Worm (Caenorhabditis elegans): Measurements from ENCODE around the gene eat-17.
A peak's percentile ranks its signal among the peaks of the same experiment; 100 is the strongest.

Gene eat-17

ce11 chrX:16357531-16357930 is 59.1 kb downstream of the eat-17 start:
- TF ChIP-seq madf-5 (GFP tag; IDR thresholded peaks at IDR 0.05) (0 out of 4 replicates have a peak, but pooled peaks have one; percentile 19 to 21), dmd-9 (GFP tag; IDR thresholded peaks at IDR 0.05) (0 out of 2 replicates have a peak, but pooled peaks have one; percentile 19), Y105C5A.15 (GFP tag; IDR thresholded peaks at IDR 0.05) (0 out of 2 replicates have a peak, but pooled peaks have one; percentile 7), fkh-10 (GFP tag; optimal IDR thresholded peaks at IDR 0.05) (peak; percentile 19), ztf-11 (tag; optimal IDR thresholded peaks at IDR 0.05) (no peak), ctbp-1 (GFP tag; IDR thresholded peaks at IDR 0.05) (0 out of 2 replicates have a peak, but pooled peaks have one; percentile 25), lin-13 (GFP tag; optimal IDR thresholded peaks at IDR 0.05) (no peak), tra-1 (GFP tag; IDR thresholded peaks at IDR 0.05) (0 out of 2 replicates have a peak, but pooled peaks have one; percentile 9), ama-1 (optimal IDR thresholded peaks at IDR 0.05) (no peak), nhr-41 (GFP tag; IDR thresholded peaks at IDR 0.05) (no peak), nhr-25 (tag; optimal IDR thresholded peaks at IDR 0.05; ENCODE audit: borderline replicate concordance, insufficient read depth) (no peak)

- no peak for TF ChIP-seq Y5F2A.4 (GFP tag; optimal IDR thresholded peaks at IDR 0.05)
- no peak for TF ChIP-seq fos-1 (tag; optimal IDR thresholded peaks at IDR 0.05)
- TF ChIP-seq ceh-44 (GFP tag; IDR thresholded peaks at IDR 0.05): no peak
- no peak for TF ChIP-seq mxl-2 (GFP tag; conservative IDR thresholded peaks at IDR 0.05)
- TF ChIP-seq zag-1 (tag; optimal IDR thresholded peaks at IDR 0.05): no peak
- TF ChIP-seq lin-1 (GFP tag; IDR thresholded peaks at IDR 0.05): no peak
- no peak for TF ChIP-seq lsy-2 (tag; optimal IDR thresholded peaks at IDR 0.05)
- no peak for TF ChIP-seq D1046.2 (GFP tag; IDR thresholded peaks at IDR 0.05)
- TF ChIP-seq set-16 (GFP tag; IDR thresholded peaks at IDR 0.05): no peak
- TF ChIP-seq unc-39 (tag; optimal IDR thresholded peaks at IDR 0.05): no peak
- no peak for TF ChIP-seq ztf-11 (tag; optimal IDR thresholded peaks at IDR 0.05)
- TF ChIP-seq tra-1 (GFP tag; IDR thresholded peaks at IDR 0.05): no peak
- TF ChIP-seq sdz-12 (GFP tag; optimal IDR thresholded peaks at IDR 0.05): no peak
- TF ChIP-seq lin-38 (GFP tag; IDR thresholded peaks at IDR 0.05): no peak
- TF ChIP-seq lin-13 (GFP tag; optimal IDR thresholded peaks at IDR 0.05): no peak
Measured at ce11 chrX:16356341-16356740, 60.3 kb downstream of the eat-17 start.

ce11 chrX:16354598-16355211 is 61.9 kb downstream of the eat-17 start, which contains the start of gene nhr-28:
TSS of gene nhr-28 (plus strand) at chrX:16354976.
- TF ChIP-seq lim-7 (GFP tag; IDR thresholded peaks at IDR 0.05) (no peak), fkh-10 (GFP tag; optimal IDR thresholded peaks at IDR 0.05) (peak; percentile 69), ceh-32 (tag; optimal IDR thresholded peaks at IDR 0.05; ENCODE audit: poor library complexity) (no peak), Y48G9A.11 (GFP tag; IDR thresholded peaks at IDR 0.05) (no peak), aha-1 (tag) (peak; percentile 73), T20F7.1 (GFP tag; optimal IDR thresholded peaks at IDR 0.05) (peak; percentile 8), mep-1 (tag; optimal IDR thresholded peaks at IDR 0.05) (peak; percentile 7)

ce11 chrX:16352503-16352902 is 64.1 kb downstream of the eat-17 start:
- TF ChIP-seq tag-97 (GFP tag; IDR thresholded peaks at IDR 0.05) (no peak), fkh-10 (GFP tag; optimal IDR thresholded peaks at IDR 0.05) (peak; percentile 36), pha-4 (GFP tag; IDR thresholded peaks at IDR 0.05) (no peak), pha-4 (tag; optimal IDR thresholded peaks at IDR 0.05) (peak; percentile 35)
